Worm (Caenorhabditis elegans) whole organism, L2 larva: ENCODE data around the gene C44C1.1.

Experiments used
- C34F6.9 ChIP-seq: fragments of 150-350 bp; optimal IDR thresholded peaks from 2 replicates; lab custom pipeline; 2014; ENCODE audit warnings: missing biosample characterization, missing genetic modification characterization
- F13H6.1 ChIP-seq: sonication (generic microtip); optimal IDR thresholded peaks from 2 replicates; lab custom pipeline; 2016; ENCODE audit warnings: missing genetic modification characterization, missing compliant biosample characterization
- R02D3.7 ChIP-seq: fragments of 150-350 bp; optimal IDR thresholded peaks from 2 replicates; lab custom pipeline; 2014; ENCODE audit warnings: missing biosample characterization, missing genetic modification characterization
- Y55F3AM.14 ChIP-seq: fragments of 200-800 bp; sonication (Bioruptor generic); optimal IDR thresholded peaks from 2 replicates; lab custom pipeline; 2018; ENCODE audit warnings: mild to moderate bottlenecking, missing genetic modification characterization, missing compliant biosample characterization
- ZK546.5 ChIP-seq: sonication (generic microtip); optimal IDR thresholded peaks from 2 replicates; lab custom pipeline; 2017; ENCODE audit warnings: missing biosample characterization, missing genetic modification characterization
- alr-1 ChIP-seq: fragments of 150-350 bp; optimal IDR thresholded peaks from 2 replicates; lab custom pipeline; 2014; ENCODE audit warnings: missing biosample characterization, missing genetic modification characterization
- aly-2 ChIP-seq: fragments of 150-350 bp; optimal IDR thresholded peaks from 2 replicates; lab custom pipeline; 2014; ENCODE audit warnings: missing biosample characterization, missing genetic modification characterization
- blmp-1 ChIP-seq: sonication (generic microtip); optimal IDR thresholded peaks from 2 replicates; lab custom pipeline; 2017; ENCODE audit warnings: missing genetic modification characterization, mild to moderate bottlenecking, missing compliant biosample characterization, antibody characterized with exemption, moderate library complexity; ENCODE audit not compliant: insufficient read depth
- ceh-16 ChIP-seq: fragments of 150-350 bp; optimal IDR thresholded peaks from 2 replicates; lab custom pipeline; 2014; ENCODE audit warnings: missing biosample characterization, missing genetic modification characterization
- crh-2 ChIP-seq: sonication (generic microtip); optimal IDR thresholded peaks from 2 replicates; lab custom pipeline; 2017; ENCODE audit warnings: missing biosample characterization, missing genetic modification characterization
- dmd-4 ChIP-seq: sonication (generic microtip); optimal IDR thresholded peaks from 2 replicates; lab custom pipeline; 2017; ENCODE audit warnings: missing biosample characterization, missing genetic modification characterization
- elt-1 ChIP-seq: fragments of 150-350 bp; optimal IDR thresholded peaks from 2 replicates; lab custom pipeline; 2014; ENCODE audit warnings: missing biosample characterization, missing genetic modification characterization
- elt-3 ChIP-seq: sonication (generic microtip); optimal IDR thresholded peaks from 2 replicates; lab custom pipeline; 2017; ENCODE audit warnings: missing biosample characterization, missing genetic modification characterization
- fos-1 ChIP-seq: fragments of 150-350 bp; optimal IDR thresholded peaks from 2 replicates; lab custom pipeline; 2014; ENCODE audit warnings: missing biosample characterization, missing genetic modification characterization
- gmeb-1 ChIP-seq: fragments of 150-350 bp; optimal IDR thresholded peaks from 2 replicates; lab custom pipeline; 2014; ENCODE audit warnings: missing biosample characterization, missing genetic modification characterization
- lin-39 ChIP-seq: fragments of 150-350 bp; optimal IDR thresholded peaks from 2 replicates; lab custom pipeline; 2014; ENCODE audit warnings: missing biosample characterization, missing genetic modification reagents, missing genetic modification characterization
- lsy-2 ChIP-seq, 2 experiments: fragments of 150-350 bp in 1 of 2; sonication (generic microtip) in 1 of 2; optimal IDR thresholded peaks; 2 replicates each; lab custom pipeline; 2014 to 2017; ENCODE audit warnings: missing biosample characterization in 2 of 2, missing genetic modification characterization in 2 of 2
- mab-5 ChIP-seq: fragments of 150-350 bp; optimal IDR thresholded peaks from 2 replicates; lab custom pipeline; 2014; ENCODE audit warnings: missing biosample characterization, missing genetic modification characterization
- mdl-1 ChIP-seq, 2 experiments: fragments of 150-350 bp in 1 of 2; sonication (generic microtip) in 1 of 2; optimal IDR thresholded peaks; 2 replicates each; lab custom pipeline; 2017; ENCODE audit warnings: missing biosample characterization in 2 of 2, missing genetic modification characterization in 2 of 2
- nhr-10 ChIP-seq: sonication (generic microtip); optimal IDR thresholded peaks from 2 replicates; lab custom pipeline; 2017; ENCODE audit warnings: missing biosample characterization, missing genetic modification characterization
- nhr-11 ChIP-seq: fragments of 150-350 bp; optimal IDR thresholded peaks from 2 replicates; lab custom pipeline; 2014; ENCODE audit warnings: missing biosample characterization, missing genetic modification characterization
- nhr-129 ChIP-seq: fragments of 150-350 bp; optimal IDR thresholded peaks from 2 replicates; lab custom pipeline; 2014; ENCODE audit warnings: missing biosample characterization, missing genetic modification characterization
- nhr-21 ChIP-seq: fragments of 150-350 bp; optimal IDR thresholded peaks from 2 replicates; lab custom pipeline; 2014; ENCODE audit warnings: missing biosample characterization, missing genetic modification characterization
- nhr-237 ChIP-seq: fragments of 150-350 bp; optimal IDR thresholded peaks from 2 replicates; lab custom pipeline; 2014; ENCODE audit warnings: missing biosample characterization, missing genetic modification characterization
- nhr-25 ChIP-seq: fragments of 150-350 bp; sonication (generic microtip); optimal IDR thresholded peaks from 3 replicates; lab custom pipeline; 2014; ENCODE audit warnings: missing biosample characterization, missing genetic modification characterization
- nhr-6 ChIP-seq: fragments of 150-350 bp; optimal IDR thresholded peaks from 2 replicates; lab custom pipeline; 2014; ENCODE audit warnings: missing biosample characterization, missing genetic modification characterization
- nhr-77 ChIP-seq: fragments of 150-350 bp; optimal IDR thresholded peaks from 2 replicates; lab custom pipeline; 2014; ENCODE audit warnings: missing biosample characterization, missing genetic modification characterization
- peb-1 ChIP-seq: fragments of 150-350 bp; optimal IDR thresholded peaks from 2 replicates; lab custom pipeline; 2014; ENCODE audit warnings: missing biosample characterization, missing genetic modification characterization
- sem-4 ChIP-seq: fragments of 150-350 bp; optimal IDR thresholded peaks from 2 replicates; lab custom pipeline; 2014; ENCODE audit warnings: missing biosample characterization, missing genetic modification reagents, missing genetic modification characterization
- skn-1 ChIP-seq: sonication (generic microtip); optimal IDR thresholded peaks from 2 replicates; lab custom pipeline; 2017; ENCODE audit warnings: missing biosample characterization, missing genetic modification characterization
- sma-3 ChIP-seq: sonication (generic microtip); optimal IDR thresholded peaks from 2 replicates; lab custom pipeline; 2016; ENCODE audit warnings: missing genetic modification reagents, missing genetic modification characterization, missing compliant biosample characterization
- sma-9 ChIP-seq, 2 experiments: fragments of 150-350 bp in 1 of 2; sonication (generic microtip) in 1 of 2; optimal IDR thresholded peaks; 2 replicates each; lab custom pipeline; 2014 to 2016; ENCODE audit warnings: missing genetic modification characterization in 2 of 2, mild to moderate bottlenecking in 1 of 2, missing biosample characterization in 1 of 2, missing compliant biosample characterization in 1 of 2, missing genetic modification reagents in 1 of 2, moderate library complexity in 1 of 2
- unc-55 ChIP-seq: fragments of 150-350 bp; sonication (generic microtip); optimal IDR thresholded peaks from 3 replicates; lab custom pipeline; 2014; ENCODE audit warnings: missing biosample characterization, missing genetic modification reagents, missing genetic modification characterization
- ztf-1 ChIP-seq: fragments of 200-800 bp; sonication (Bioruptor generic); conservative IDR thresholded peaks from 2 replicates; pipeline ENCODE4 v1.3.6; 2022; ENCODE audit warnings: missing genetic modification characterization, missing compliant biosample characterization
- ztf-11 ChIP-seq: sonication (generic microtip); optimal IDR thresholded peaks from 2 replicates; lab custom pipeline; 2017; ENCODE audit warnings: missing biosample characterization, missing genetic modification characterization
- ztf-4 ChIP-seq: fragments of 150-350 bp; optimal IDR thresholded peaks from 2 replicates; lab custom pipeline; 2014; ENCODE audit warnings: missing biosample characterization, missing genetic modification characterization

The C44C1.1 gene

ce11 chrX:1018586-1018985 is 38.0 kb downstream of the C44C1.1 start:
- TF ChIP-seq mab-5 (tag; lab: Kevin White, UChicago), result peak; percentile 26
- TF ChIP-seq sma-3 (GFP tag; lab: Kevin White, UChicago), result no peak
- TF ChIP-seq alr-1 (tag; lab: Kevin White, UChicago), result no peak
- no peak for TF ChIP-seq F13H6.1 (tag; lab: Kevin White, UChicago)
- no peak for TF ChIP-seq nhr-77
- no peak for TF ChIP-seq peb-1 (tag; lab: Kevin White, UChicago)
- peak; percentile 16 for TF ChIP-seq crh-2
- no peak for TF ChIP-seq nhr-237 (tag; lab: Kevin White, UChicago)
- TF ChIP-seq elt-1, result no peak
- TF ChIP-seq sem-4, result no peak
- no peak for TF ChIP-seq gmeb-1
- TF ChIP-seq dmd-4 (tag; lab: Kevin White, UChicago), result no peak
- TF ChIP-seq R02D3.7, result no peak
- TF ChIP-seq skn-1 (tag; lab: Kevin White, UChicago), result no peak
- TF ChIP-seq lin-39 (tag; lab: Kevin White, UChicago), result no peak
- no peak for TF ChIP-seq nhr-25 (tag; lab: Kevin White, UChicago)
- peak; percentile 19 for TF ChIP-seq nhr-129 (tag; lab: Kevin White, UChicago)
- TF ChIP-seq nhr-21 (tag; lab: Kevin White, UChicago), result no peak
- no peak for TF ChIP-seq ceh-16
- no peak for TF ChIP-seq nhr-11 (tag; lab: Kevin White, UChicago)
- no peak for TF ChIP-seq ztf-4
- TF ChIP-seq lsy-2 (tag; optimal IDR thresholded peaks at IDR 0.05; lab: Kevin White, UChicago), result peak; percentile 1 to 53
- no peak for TF ChIP-seq ztf-1 (GFP tag; lab: Robert Waterston, UW)
- no peak for TF ChIP-seq mdl-1 (tag; optimal IDR thresholded peaks at IDR 0.05; lab: Kevin White, UChicago)
- TF ChIP-seq ztf-11 (tag; lab: Kevin White, UChicago), result no peak
- peak; percentile 25 for TF ChIP-seq C34F6.9 (tag; lab: Kevin White, UChicago)
- no peak for TF ChIP-seq ZK546.5
- no peak for TF ChIP-seq Y55F3AM.14 (GFP tag; lab: Kevin White, UChicago)
- TF ChIP-seq elt-3 (tag; lab: Kevin White, UChicago), result no peak

- TF ChIP-seq unc-55 (GFP tag; lab: Kevin White, UChicago) (peak; percentile 74), nhr-10 (tag; lab: Kevin White, UChicago) (no peak), Y55F3AM.14 (GFP tag; lab: Kevin White, UChicago) (no peak), alr-1 (tag; lab: Kevin White, UChicago) (no peak), aly-2 (tag; lab: Kevin White, UChicago) (no peak), nhr-25 (tag; lab: Kevin White, UChicago) (no peak), R02D3.7 (no peak), lsy-2 (tag; optimal IDR thresholded peaks at IDR 0.05; lab: Kevin White, UChicago) (peak in 1 of 2 experiments; percentile 9), nhr-6 (no peak), mab-5 (tag; lab: Kevin White, UChicago) (peak; percentile 2), elt-3 (tag; lab: Kevin White, UChicago) (no peak), sma-3 (GFP tag; lab: Kevin White, UChicago) (no peak), F13H6.1 (tag; lab: Kevin White, UChicago) (no peak), nhr-129 (tag; lab: Kevin White, UChicago) (peak; percentile 68)
Measured at ce11 chrX:1021835-1022311, 41.3 kb downstream of the C44C1.1 start.

ce11 chrX:1025010-1025409 is 44.4 kb downstream of the C44C1.1 start, which contains the start of gene F55A4.3:
Gene F55A4.3 (minus strand): TSS chrX:1025110.
- TF ChIP-seq fos-1 (tag; lab: Kevin White, UChicago), result no peak
- TF ChIP-seq blmp-1 (tag; lab: Kevin White, UChicago), result no peak
- TF ChIP-seq nhr-10 (tag; lab: Kevin White, UChicago), result no peak

- TF ChIP-seq crh-2 (peak; percentile 54), nhr-21 (tag; lab: Kevin White, UChicago) (peak; percentile 71), sma-3 (GFP tag; lab: Kevin White, UChicago) (peak; percentile 54), nhr-25 (tag; lab: Kevin White, UChicago) (peak; percentile 77), nhr-129 (tag; lab: Kevin White, UChicago) (peak; percentile 17), C34F6.9 (tag; lab: Kevin White, UChicago) (no peak), gmeb-1 (peak; percentile 19), sma-9 (GFP tag; optimal IDR thresholded peaks at IDR 0.05; lab: Kevin White, UChicago) (peak; percentile 44), sma-9 (tag; optimal IDR thresholded peaks at IDR 0.05; lab: Kevin White, UChicago) (no peak), unc-55 (GFP tag; lab: Kevin White, UChicago) (no peak), aly-2 (tag; lab: Kevin White, UChicago) (no peak)
Measured at ce11 chrX:1026722-1027121, 46.1 kb downstream of the C44C1.1 start.
